Worm (Caenorhabditis elegans) whole organism, L2 larva: ENCODE measurements around the gene srt-23.

ENCODE experiments used
- C34F6.9 ChIP-seq: fragments of 150-350 bp; optimal IDR thresholded peaks from 2 replicates; lab custom pipeline; 2014; ENCODE audit warnings: missing biosample characterization, missing genetic modification characterization
- R02D3.7 ChIP-seq: fragments of 150-350 bp; optimal IDR thresholded peaks from 2 replicates; lab custom pipeline; 2014; ENCODE audit warnings: missing biosample characterization, missing genetic modification characterization
- Y55F3AM.14 ChIP-seq: fragments of 200-800 bp; sonication (Bioruptor generic); optimal IDR thresholded peaks from 2 replicates; lab custom pipeline; 2018; ENCODE audit warnings: mild to moderate bottlenecking, missing genetic modification characterization, missing compliant biosample characterization
- aly-2 ChIP-seq: fragments of 150-350 bp; optimal IDR thresholded peaks from 2 replicates; lab custom pipeline; 2014; ENCODE audit warnings: missing biosample characterization, missing genetic modification characterization
- blmp-1 ChIP-seq: sonication (generic microtip); optimal IDR thresholded peaks from 2 replicates; lab custom pipeline; 2017; ENCODE audit warnings: missing genetic modification characterization, mild to moderate bottlenecking, missing compliant biosample characterization, antibody characterized with exemption, moderate library complexity; ENCODE audit not compliant: insufficient read depth
- ceh-16 ChIP-seq: fragments of 150-350 bp; optimal IDR thresholded peaks from 2 replicates; lab custom pipeline; 2014; ENCODE audit warnings: missing biosample characterization, missing genetic modification characterization
- ceh-82 ChIP-seq: fragments of 150-350 bp; optimal IDR thresholded peaks from 2 replicates; lab custom pipeline; 2014; ENCODE audit warnings: missing biosample characterization, missing genetic modification characterization
- crh-2 ChIP-seq: sonication (generic microtip); optimal IDR thresholded peaks from 2 replicates; lab custom pipeline; 2017; ENCODE audit warnings: missing biosample characterization, missing genetic modification characterization
- dmd-4 ChIP-seq: sonication (generic microtip); optimal IDR thresholded peaks from 2 replicates; lab custom pipeline; 2017; ENCODE audit warnings: missing biosample characterization, missing genetic modification characterization
- egl-27 ChIP-seq: sonication (generic microtip); optimal IDR thresholded peaks from 3 replicates; lab custom pipeline; 2017; ENCODE audit warnings: missing biosample characterization, missing genetic modification reagents, missing genetic modification characterization
- elt-1 ChIP-seq: fragments of 150-350 bp; optimal IDR thresholded peaks from 2 replicates; lab custom pipeline; 2014; ENCODE audit warnings: missing biosample characterization, missing genetic modification characterization
- elt-3 ChIP-seq: sonication (generic microtip); optimal IDR thresholded peaks from 2 replicates; lab custom pipeline; 2017; ENCODE audit warnings: missing biosample characterization, missing genetic modification characterization
- fos-1 ChIP-seq: fragments of 150-350 bp; optimal IDR thresholded peaks from 2 replicates; lab custom pipeline; 2014; ENCODE audit warnings: missing biosample characterization, missing genetic modification characterization
- gmeb-1 ChIP-seq: fragments of 150-350 bp; optimal IDR thresholded peaks from 2 replicates; lab custom pipeline; 2014; ENCODE audit warnings: missing biosample characterization, missing genetic modification characterization
- lin-11 ChIP-seq: fragments of 150-350 bp; sonication (generic microtip); optimal IDR thresholded peaks from 2 replicates; lab custom pipeline; 2014; ENCODE audit warnings: missing biosample characterization, missing genetic modification characterization, inconsistent platforms, mixed read lengths
- lin-13 ChIP-seq: fragments of 150-350 bp; optimal IDR thresholded peaks from 2 replicates; lab custom pipeline; 2014; ENCODE audit warnings: missing biosample characterization, missing genetic modification reagents, missing genetic modification characterization
- lin-39 ChIP-seq: fragments of 150-350 bp; optimal IDR thresholded peaks from 2 replicates; lab custom pipeline; 2014; ENCODE audit warnings: missing biosample characterization, missing genetic modification reagents, missing genetic modification characterization
- lsy-2 ChIP-seq, 2 experiments: fragments of 150-350 bp in 1 of 2; sonication (generic microtip) in 1 of 2; optimal IDR thresholded peaks; 2 replicates each; lab custom pipeline; 2014 to 2017; ENCODE audit warnings: missing biosample characterization in 2 of 2, missing genetic modification characterization in 2 of 2
- mab-5 ChIP-seq: fragments of 150-350 bp; optimal IDR thresholded peaks from 2 replicates; lab custom pipeline; 2014; ENCODE audit warnings: missing biosample characterization, missing genetic modification characterization
- mbf-1 ChIP-seq: sonication (generic microtip); optimal IDR thresholded peaks from 2 replicates; lab custom pipeline; 2017; ENCODE audit warnings: missing biosample characterization, missing genetic modification characterization
- mdl-1 ChIP-seq, 2 experiments: fragments of 150-350 bp in 1 of 2; sonication (generic microtip) in 1 of 2; optimal IDR thresholded peaks; 2 replicates each; lab custom pipeline; 2017; ENCODE audit warnings: missing biosample characterization in 2 of 2, missing genetic modification characterization in 2 of 2
- nhr-10 ChIP-seq: sonication (generic microtip); optimal IDR thresholded peaks from 2 replicates; lab custom pipeline; 2017; ENCODE audit warnings: missing biosample characterization, missing genetic modification characterization
- nhr-12 ChIP-seq: fragments of 150-350 bp; optimal IDR thresholded peaks from 2 replicates; lab custom pipeline; 2014; ENCODE audit warnings: missing biosample characterization, missing genetic modification characterization
- nhr-129 ChIP-seq: fragments of 150-350 bp; optimal IDR thresholded peaks from 2 replicates; lab custom pipeline; 2014; ENCODE audit warnings: missing biosample characterization, missing genetic modification characterization
- nhr-23 ChIP-seq: fragments of 150-350 bp; optimal IDR thresholded peaks from 2 replicates; lab custom pipeline; 2014; ENCODE audit warnings: missing biosample characterization, missing genetic modification reagents, missing genetic modification characterization
- nhr-237 ChIP-seq: fragments of 150-350 bp; optimal IDR thresholded peaks from 2 replicates; lab custom pipeline; 2014; ENCODE audit warnings: missing biosample characterization, missing genetic modification characterization
- nhr-6 ChIP-seq: fragments of 150-350 bp; optimal IDR thresholded peaks from 2 replicates; lab custom pipeline; 2014; ENCODE audit warnings: missing biosample characterization, missing genetic modification characterization
- nhr-77 ChIP-seq: fragments of 150-350 bp; optimal IDR thresholded peaks from 2 replicates; lab custom pipeline; 2014; ENCODE audit warnings: missing biosample characterization, missing genetic modification characterization
- peb-1 ChIP-seq: fragments of 150-350 bp; optimal IDR thresholded peaks from 2 replicates; lab custom pipeline; 2014; ENCODE audit warnings: missing biosample characterization, missing genetic modification characterization
- sma-9 ChIP-seq, 2 experiments: fragments of 150-350 bp in 1 of 2; sonication (generic microtip) in 1 of 2; optimal IDR thresholded peaks; 2 replicates each; lab custom pipeline; 2014 to 2016; ENCODE audit warnings: missing genetic modification characterization in 2 of 2, mild to moderate bottlenecking in 1 of 2, missing biosample characterization in 1 of 2, missing compliant biosample characterization in 1 of 2, missing genetic modification reagents in 1 of 2, moderate library complexity in 1 of 2
- snpc-4 ChIP-seq: fragments of 150-350 bp; optimal IDR thresholded peaks from 2 replicates; lab custom pipeline; 2014; ENCODE audit warnings: missing biosample characterization, missing genetic modification characterization
- unc-39 ChIP-seq: fragments of 150-350 bp; optimal IDR thresholded peaks from 2 replicates; lab custom pipeline; 2014; ENCODE audit warnings: missing biosample characterization, missing genetic modification characterization
- unc-62 ChIP-seq: fragments of 150-350 bp; optimal IDR thresholded peaks from 2 replicates; lab custom pipeline; 2014; ENCODE audit warnings: missing biosample characterization, missing genetic modification reagents, missing genetic modification characterization
- zag-1 ChIP-seq: fragments of 150-350 bp; optimal IDR thresholded peaks from 2 replicates; lab custom pipeline; 2014; ENCODE audit warnings: missing biosample characterization, missing genetic modification characterization
- ztf-1 ChIP-seq: fragments of 200-800 bp; sonication (Bioruptor generic); conservative IDR thresholded peaks from 2 replicates; pipeline ENCODE4 v1.3.6; 2022; ENCODE audit warnings: missing genetic modification characterization, missing compliant biosample characterization
- ztf-11 ChIP-seq: sonication (generic microtip); optimal IDR thresholded peaks from 2 replicates; lab custom pipeline; 2017; ENCODE audit warnings: missing biosample characterization, missing genetic modification characterization
- ztf-4 ChIP-seq: fragments of 150-350 bp; optimal IDR thresholded peaks from 2 replicates; lab custom pipeline; 2014; ENCODE audit warnings: missing biosample characterization, missing genetic modification characterization

srt-23 gene

DNA sequence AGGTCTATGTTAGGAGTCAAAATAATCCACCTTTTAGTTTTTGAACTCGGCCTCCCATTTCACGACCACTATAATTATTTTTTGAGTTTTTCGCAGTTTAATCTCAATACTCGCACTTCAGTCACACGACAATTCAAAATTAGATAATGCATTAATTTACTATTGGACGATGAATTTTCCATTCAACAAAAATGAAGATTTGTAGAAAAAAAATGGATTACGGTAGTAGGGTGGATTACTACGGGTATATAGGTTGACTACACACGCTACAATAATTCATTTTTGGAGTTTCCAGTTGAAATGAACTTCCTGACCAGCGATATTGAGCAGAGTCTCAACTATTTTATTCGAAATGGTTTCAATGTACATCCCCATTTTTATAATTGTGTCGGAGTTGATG, at the start of gene srt-23:
TSS of gene srt-23 (plus strand) at position 301 of the 400 bp plus-strand sequence.
- no peak for TF ChIP-seq ztf-11 (tag; lab: Kevin White, UChicago)
- TF ChIP-seq lsy-2 (tag; optimal IDR thresholded peaks at IDR 0.05; lab: Kevin White, UChicago), result no peak
- no peak for TF ChIP-seq mab-5 (tag; lab: Kevin White, UChicago)
- TF ChIP-seq unc-62 (GFP tag; lab: Kevin White, UChicago), result no peak
- TF ChIP-seq ceh-16 (tag; lab: Kevin White, UChicago), result no peak
- TF ChIP-seq snpc-4 (tag; lab: Kevin White, UChicago), result no peak
- no peak for TF ChIP-seq nhr-10
- no peak for TF ChIP-seq crh-2 (tag; lab: Kevin White, UChicago)
- no peak for TF ChIP-seq nhr-12 (tag; lab: Kevin White, UChicago)
- TF ChIP-seq nhr-129 (tag; lab: Kevin White, UChicago), result no peak
- no peak for TF ChIP-seq fos-1
- no peak for TF ChIP-seq Y55F3AM.14 (GFP tag; lab: Kevin White, UChicago)
- TF ChIP-seq R02D3.7, result no peak
- no peak for TF ChIP-seq aly-2 (tag; lab: Kevin White, UChicago)
- no peak for TF ChIP-seq blmp-1 (tag; lab: Kevin White, UChicago)

DNA sequence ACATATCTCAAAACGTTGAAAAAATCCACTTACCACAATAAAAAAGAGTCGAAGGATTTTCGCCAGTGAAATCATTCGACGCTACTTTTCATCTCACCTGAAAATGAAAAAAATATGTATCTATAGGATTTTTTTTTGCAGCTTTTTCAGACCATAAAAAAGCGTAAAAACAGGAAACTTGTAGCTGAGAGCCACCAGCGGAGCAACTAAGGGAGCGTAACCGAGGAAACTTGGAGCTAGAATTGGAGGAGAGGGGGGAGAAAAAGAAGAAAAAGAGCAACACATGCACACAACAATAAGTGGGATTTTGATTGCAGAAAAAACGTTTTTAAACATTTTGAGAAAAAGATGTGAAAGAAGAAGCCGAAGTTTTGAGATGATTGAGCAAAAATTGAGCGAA, 48.9 kb upstream of the srt-23 start, which contains the start of gene cutl-26:
TSS of gene cutl-26 (minus strand) at position 101 of the 400 bp plus-strand sequence.
- TF ChIP-seq R02D3.7, result no peak
- TF ChIP-seq C34F6.9, result no peak
- TF ChIP-seq zag-1 (tag; lab: Kevin White, UChicago), result no peak
- TF ChIP-seq nhr-6 (tag; lab: Kevin White, UChicago), result no peak
- no peak for TF ChIP-seq crh-2 (tag; lab: Kevin White, UChicago)
- no peak for TF ChIP-seq nhr-10
- TF ChIP-seq nhr-77, result no peak
- no peak for TF ChIP-seq peb-1
- no peak for TF ChIP-seq snpc-4 (tag; lab: Kevin White, UChicago)
- TF ChIP-seq unc-62 (GFP tag; lab: Kevin White, UChicago), result no peak
- no peak for TF ChIP-seq egl-27 (tag; lab: Kevin White, UChicago)
- TF ChIP-seq ceh-82 (tag; lab: Kevin White, UChicago), result no peak

DNA sequence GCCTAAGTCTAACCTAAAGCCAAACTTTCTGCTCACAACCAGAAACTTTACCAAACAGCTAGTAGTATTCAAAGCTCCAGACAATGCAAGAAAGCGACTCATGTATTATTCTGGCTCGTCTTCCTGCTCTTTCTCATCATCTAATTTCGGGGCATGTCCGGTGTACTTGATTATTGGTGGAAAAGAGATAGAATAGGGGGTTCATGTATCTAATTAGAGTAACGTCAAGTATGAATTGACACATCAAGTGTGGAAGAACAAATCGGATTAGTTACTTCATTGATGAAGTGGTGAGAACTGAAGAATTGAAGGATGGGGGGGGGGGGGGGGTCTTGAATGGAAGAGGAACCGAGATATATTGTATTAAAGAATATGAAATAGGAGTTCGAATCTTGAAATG, 41.1 kb upstream of the srt-23 start:
- TF ChIP-seq ztf-4 (tag; lab: Kevin White, UChicago) (no peak), crh-2 (tag; lab: Kevin White, UChicago) (no peak), elt-1 (tag; lab: Kevin White, UChicago) (no peak)

DNA sequence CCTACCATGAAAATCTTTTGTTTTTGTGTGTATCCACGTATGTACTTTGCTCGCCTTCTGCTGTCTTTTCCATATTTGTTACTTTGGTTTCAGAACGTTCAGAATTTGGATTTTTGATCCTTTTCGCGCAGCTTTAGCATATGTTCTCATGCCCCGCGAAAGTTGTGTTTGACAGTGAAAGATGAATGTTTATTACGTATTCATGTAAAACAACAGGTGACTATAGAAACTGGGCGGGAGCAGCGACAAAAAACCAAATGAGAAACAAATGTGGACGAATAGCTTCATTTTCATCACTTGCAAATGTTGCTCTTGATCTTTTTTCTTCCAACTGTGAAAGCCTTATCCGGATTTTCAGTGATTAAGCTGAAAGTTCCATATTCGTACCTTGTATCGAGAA, 40.2 kb upstream of the srt-23 start, which contains the start of gene clec-164:
TSS of gene clec-164 (plus strand) at position 301 of the 400 bp plus-strand sequence.
- no peak for TF ChIP-seq fos-1
- no peak for TF ChIP-seq mbf-1 (tag; lab: Kevin White, UChicago)
- no peak for TF ChIP-seq crh-2 (tag; lab: Kevin White, UChicago)
- TF ChIP-seq sma-9 (GFP tag; optimal IDR thresholded peaks at IDR 0.05; lab: Kevin White, UChicago), result no peak
- no peak for TF ChIP-seq sma-9 (tag; optimal IDR thresholded peaks at IDR 0.05; lab: Kevin White, UChicago)
- TF ChIP-seq ztf-1, result no peak
- TF ChIP-seq dmd-4 (tag; lab: Kevin White, UChicago), result no peak
- no peak for TF ChIP-seq nhr-237 (tag; lab: Kevin White, UChicago)
- TF ChIP-seq lin-39 (tag; lab: Kevin White, UChicago), result no peak
- no peak for TF ChIP-seq unc-62 (GFP tag; lab: Kevin White, UChicago)
- TF ChIP-seq ceh-82 (tag; lab: Kevin White, UChicago), result no peak
- no peak for TF ChIP-seq elt-3 (tag; lab: Kevin White, UChicago)
- TF ChIP-seq nhr-77, result no peak
- TF ChIP-seq mdl-1 (tag; optimal IDR thresholded peaks at IDR 0.05; lab: Kevin White, UChicago), result no peak
- no peak for TF ChIP-seq blmp-1 (tag; lab: Kevin White, UChicago)
- no peak for TF ChIP-seq egl-27 (tag; lab: Kevin White, UChicago)
- no peak for TF ChIP-seq aly-2 (tag; lab: Kevin White, UChicago)
- no peak for TF ChIP-seq lin-13 (GFP tag; lab: Kevin White, UChicago)
- no peak for TF ChIP-seq snpc-4 (tag; lab: Kevin White, UChicago)

DNA sequence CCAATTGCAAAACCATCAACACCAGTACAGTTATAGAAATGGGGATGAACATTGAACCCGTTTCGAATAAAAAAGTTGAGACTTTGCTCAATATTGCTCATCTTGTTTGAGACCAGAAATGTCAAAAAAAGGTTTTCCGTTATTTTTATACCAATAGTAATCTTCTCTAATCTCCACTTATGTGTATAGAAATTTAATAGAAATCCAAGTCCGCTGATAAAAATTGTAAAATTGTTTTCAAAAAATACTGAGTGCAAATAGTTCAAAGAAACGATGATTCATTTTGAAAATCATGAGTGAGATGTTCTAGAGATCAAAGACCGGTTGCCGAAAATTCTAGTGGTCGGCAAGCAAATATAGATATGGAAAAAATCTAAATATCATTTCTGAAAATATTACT, 37.2 kb upstream of the srt-23 start, which contains the start of gene Y55F3C.10:
TSS of gene Y55F3C.10 (minus strand) at position 101 of the 400 bp plus-strand sequence.
- TF ChIP-seq Y55F3AM.14 (GFP tag; lab: Kevin White, UChicago) (no peak), lin-11 (tag; lab: Kevin White, UChicago) (no peak), blmp-1 (tag; lab: Kevin White, UChicago) (no peak), unc-62 (GFP tag; lab: Kevin White, UChicago) (no peak), unc-39 (tag; lab: Kevin White, UChicago) (no peak), ztf-11 (tag; lab: Kevin White, UChicago) (no peak), gmeb-1 (tag; lab: Kevin White, UChicago) (no peak), ceh-16 (tag; lab: Kevin White, UChicago) (no peak), ztf-1 (no peak), nhr-23 (tag; lab: Kevin White, UChicago) (no peak), egl-27 (tag; lab: Kevin White, UChicago) (no peak), nhr-6 (tag; lab: Kevin White, UChicago) (no peak), peb-1 (no peak), nhr-129 (tag; lab: Kevin White, UChicago) (no peak), ztf-4 (tag; lab: Kevin White, UChicago) (no peak), nhr-77 (no peak), crh-2 (tag; lab: Kevin White, UChicago) (no peak), snpc-4 (tag; lab: Kevin White, UChicago) (no peak)
- TF ChIP-seq, all 48 proteins: peak for 0
